Worm (Caenorhabditis elegans) whole organism, L4 larva: Measurements from ENCODE around the gene F10G2.2.
"Not testable (repeated sequence)": the region's sequence is repeated elsewhere in the genome, so short reads cannot be mapped to it uniquely, and the experiment has no call there.

ENCODE experiments used
- F49E8.2 ChIP-seq: sonication (generic microtip); optimal IDR thresholded peaks from 2 replicates; lab custom pipeline; 2016; ENCODE audit warnings: missing compliant biosample characterization, mild to moderate bottlenecking, missing genetic modification characterization, borderline replicate concordance
- R02D3.7 ChIP-seq: fragments of 150-350 bp; sonication (generic microtip); optimal IDR thresholded peaks from 3 replicates; lab custom pipeline; 2014; ENCODE audit warnings: missing biosample characterization, missing genetic modification characterization
- Y105C5A.15 ChIP-seq: fragments of 200-800 bp; sonication (Bioruptor generic); IDR thresholded peaks from 2 replicates; pipeline ENCODE4 v1.3.6; 2022; ENCODE audit warnings: missing genetic modification characterization, missing compliant biosample characterization
- Y75B8A.6 ChIP-seq: fragments of 200-800 bp; sonication (Bioruptor generic); IDR thresholded peaks from 2 replicates; pipeline ENCODE4 v1.3.6; 2022; ENCODE audit warnings: missing genetic modification reagents, missing genetic modification characterization, missing compliant biosample characterization
- aha-1 ChIP-seq: fragments of 150-350 bp; peaks from one replicate; lab custom pipeline; 2014; ENCODE audit warnings: missing biosample characterization, missing genetic modification characterization
- aly-2 ChIP-seq: sonication (generic microtip); optimal IDR thresholded peaks from 2 replicates; lab custom pipeline; 2018; ENCODE audit warnings: missing biosample characterization, missing genetic modification characterization
- arid-1 ChIP-seq: fragments of 200-800 bp; sonication (Bioruptor generic); conservative IDR thresholded peaks from 2 replicates; pipeline ENCODE4 v1.3.6; 2022; ENCODE audit warnings: missing genetic modification reagents, missing genetic modification characterization, missing compliant biosample characterization
- attf-4 ChIP-seq: sonication (generic microtip); optimal IDR thresholded peaks from 3 replicates; lab custom pipeline; 2017; ENCODE audit warnings: missing biosample characterization, missing genetic modification characterization
- ceh-44 ChIP-seq: fragments of 200-800 bp; sonication (Bioruptor generic); IDR thresholded peaks from 2 replicates; pipeline ENCODE4 v1.3.6; 2022; ENCODE audit warnings: missing genetic modification reagents, missing genetic modification characterization, missing compliant biosample characterization
- daf-8 ChIP-seq: fragments of 200-800 bp; sonication (Bioruptor generic); IDR thresholded peaks from 2 replicates; pipeline ENCODE4 v1.3.6; 2022; ENCODE audit warnings: missing genetic modification characterization, missing compliant biosample characterization
- dve-1 ChIP-seq: sonication (generic microtip); optimal IDR thresholded peaks from 2 replicates; lab custom pipeline; 2017; ENCODE audit warnings: antibody characterized with exemption, mild to moderate bottlenecking, missing genetic modification characterization, missing compliant biosample characterization; ENCODE audit not compliant: insufficient read depth
- egl-43 ChIP-seq: fragments of 200-800 bp; sonication (Bioruptor generic); IDR thresholded peaks from 2 replicates; pipeline ENCODE4 v1.3.6; 2022; ENCODE audit warnings: missing genetic modification reagents, missing genetic modification characterization, missing compliant biosample characterization
- fos-1 ChIP-seq: fragments of 150-350 bp; optimal IDR thresholded peaks from 2 replicates; lab custom pipeline; 2014; ENCODE audit warnings: missing biosample characterization, missing genetic modification characterization
- gei-8 ChIP-seq: fragments of 200-800 bp; sonication (Bioruptor generic); optimal IDR thresholded peaks from 2 replicates; lab custom pipeline; 2018; ENCODE audit warnings: mild to moderate bottlenecking, missing genetic modification characterization, missing compliant biosample characterization
- hmg-1.1 ChIP-seq: fragments of 200-800 bp; sonication (Bioruptor generic); IDR thresholded peaks from 2 replicates; pipeline ENCODE4 v1.3.6; 2022; ENCODE audit warnings: missing genetic modification reagents, missing genetic modification characterization, missing compliant biosample characterization
- jun-1 ChIP-seq: fragments of 150-350 bp; optimal IDR thresholded peaks from 2 replicates; lab custom pipeline; 2014; ENCODE audit warnings: missing biosample characterization, missing genetic modification reagents, missing genetic modification characterization
- lin-1 ChIP-seq: fragments of 200-800 bp; sonication (Bioruptor generic); IDR thresholded peaks from 2 replicates; pipeline ENCODE4 v1.3.6; 2022; ENCODE audit warnings: missing genetic modification reagents, missing genetic modification characterization, missing compliant biosample characterization
- lin-13 ChIP-seq: fragments of 150-350 bp; optimal IDR thresholded peaks from 2 replicates; lab custom pipeline; 2014; ENCODE audit warnings: missing biosample characterization, missing genetic modification reagents, missing genetic modification characterization
- lin-38 ChIP-seq: fragments of 200-800 bp; sonication (Bioruptor generic); IDR thresholded peaks from 2 replicates; pipeline ENCODE4 v1.3.6; 2022; ENCODE audit warnings: missing genetic modification reagents, missing genetic modification characterization, missing compliant biosample characterization
- lir-3 ChIP-seq: sonication (generic microtip); optimal IDR thresholded peaks from 2 replicates; lab custom pipeline; 2016; ENCODE audit warnings: mild to moderate bottlenecking, missing genetic modification characterization, missing compliant biosample characterization
- nhr-102 ChIP-seq: sonication (generic microtip); optimal IDR thresholded peaks from 2 replicates; lab custom pipeline; 2016; ENCODE audit warnings: mild to moderate bottlenecking, missing genetic modification characterization, moderate library complexity, missing compliant biosample characterization
- nhr-111 ChIP-seq: fragments of 200-800 bp; sonication (Bioruptor generic); optimal IDR thresholded peaks from 2 replicates; lab custom pipeline; 2018; ENCODE audit warnings: mild to moderate bottlenecking, missing genetic modification characterization, missing compliant biosample characterization
- nhr-237 ChIP-seq: sonication (generic microtip); optimal IDR thresholded peaks from 2 replicates; lab custom pipeline; 2017; ENCODE audit warnings: missing biosample characterization, missing genetic modification characterization
- nhr-42 ChIP-seq: fragments of 200-800 bp; sonication (Bioruptor generic); IDR thresholded peaks from 2 replicates; pipeline ENCODE4 v1.3.6; 2022; ENCODE audit warnings: missing genetic modification characterization, missing compliant biosample characterization
- nhr-6 ChIP-seq: fragments of 150-350 bp; optimal IDR thresholded peaks from 2 replicates; lab custom pipeline; 2014; ENCODE audit warnings: missing biosample characterization, missing genetic modification characterization
- nhr-76 ChIP-seq: fragments of 150-350 bp; optimal IDR thresholded peaks from 2 replicates; lab custom pipeline; 2014; ENCODE audit warnings: missing biosample characterization, missing genetic modification characterization
- nhr-77 ChIP-seq: fragments of 150-350 bp; optimal IDR thresholded peaks from 2 replicates; lab custom pipeline; 2014; ENCODE audit warnings: missing biosample characterization, missing genetic modification characterization
- sdz-12 ChIP-seq: fragments of 200-800 bp; sonication (Bioruptor generic); optimal IDR thresholded peaks from 2 replicates; lab custom pipeline; 2018; ENCODE audit warnings: mild to moderate bottlenecking, missing genetic modification characterization, missing compliant biosample characterization
- spr-1 ChIP-seq: sonication (generic microtip); optimal IDR thresholded peaks from 2 replicates; lab custom pipeline; 2016; ENCODE audit warnings: mild to moderate bottlenecking, missing genetic modification characterization, missing compliant biosample characterization
- tra-1 ChIP-seq: fragments of 200-800 bp; sonication (Bioruptor generic); IDR thresholded peaks from 2 replicates; pipeline ENCODE4 v1.3.6; 2022; ENCODE audit warnings: missing genetic modification reagents, missing genetic modification characterization, missing compliant biosample characterization
- unc-39 ChIP-seq: sonication (generic microtip); optimal IDR thresholded peaks from 2 replicates; lab custom pipeline; 2017; ENCODE audit warnings: missing biosample characterization, missing genetic modification characterization
- unc-62 ChIP-seq, 3 experiments: fragments of 150-350 bp in 1 of 3; sonication (generic microtip); optimal IDR thresholded peaks in 2 of 3; peaks in 1 of 3; 1 replicate in 1 of 3; 2 replicates in 2 of 3; lab custom pipeline; 2014 to 2017; ENCODE audit warnings: missing biosample characterization in 3 of 3, missing genetic modification characterization in 3 of 3, missing genetic modification reagents in 3 of 3, missing genotype in 1 of 3
- zfp-2 ChIP-seq: sonication (generic microtip); optimal IDR thresholded peaks from 2 replicates; lab custom pipeline; 2016; ENCODE audit warnings: mild to moderate bottlenecking, missing genetic modification characterization, missing compliant biosample characterization
- ztf-7 ChIP-seq: fragments of 150-350 bp; optimal IDR thresholded peaks from 2 replicates; lab custom pipeline; 2014; ENCODE audit warnings: missing biosample characterization, missing genetic modification characterization

F10G2.2 gene

ce11 chrV:7321915-7322314, 9.1 kb upstream of the F10G2.2 start, which contains the start of gene F10G2.10:
Gene F10G2.10 (plus strand): TSS chrV:7322215.
- TF ChIP-seq lir-3 = no peak
- TF ChIP-seq unc-62 (GFP tag; optimal IDR thresholded peaks at IDR 0.05 in 1 of 2; lab: Kevin White, UChicago) = peak in 1 of 2 experiments; percentile 39
- TF ChIP-seq unc-62 (tag; optimal IDR thresholded peaks at IDR 0.05; lab: Kevin White, UChicago) = no peak

DNA sequence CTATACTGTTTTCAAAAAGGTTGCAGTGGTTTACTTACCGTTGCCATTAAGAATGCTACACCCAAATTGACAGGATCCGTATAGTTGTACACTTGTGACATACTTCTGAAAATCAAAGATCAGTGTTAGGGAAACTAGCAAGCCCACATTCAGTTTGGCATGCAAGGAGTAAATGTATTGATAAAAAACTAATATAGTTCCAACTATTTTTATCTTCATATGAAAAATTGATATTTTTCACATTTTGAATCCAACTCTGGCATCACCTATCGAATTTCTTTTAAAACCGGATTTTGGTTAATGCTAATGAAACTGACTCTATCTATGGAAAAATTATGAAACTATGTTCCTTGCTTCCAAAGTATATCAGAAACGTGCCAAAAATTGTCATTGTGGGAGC, 5.7 kb upstream of the F10G2.2 start, which contains the start of gene srx-92:
srx-92 (minus strand) TSS at position 101 of the 400 bp plus-strand sequence.
- TF ChIP-seq lin-38 (GFP tag; lab: Robert Waterston, UW) (no peak), nhr-77 (no peak), egl-43 (GFP tag; lab: Robert Waterston, UW) (no peak), fos-1 (no peak), unc-39 (tag; lab: Kevin White, UChicago) (no peak)

ce11 chrV:7326928-7327327, 4.0 kb upstream of the F10G2.2 start, which contains the start of gene F10G2.4:
Gene F10G2.4 (plus strand): TSS chrV:7327228.
- no peak for TF ChIP-seq dve-1 (tag; lab: Kevin White, UChicago)
- no peak for TF ChIP-seq gei-8
- TF ChIP-seq lin-38 (GFP tag; lab: Robert Waterston, UW) = no peak
- TF ChIP-seq sdz-12 (GFP tag; lab: Kevin White, UChicago) = no peak
- no peak for TF ChIP-seq F49E8.2 (tag; lab: Kevin White, UChicago)
- no peak for TF ChIP-seq nhr-237
- no peak for TF ChIP-seq nhr-6 (tag; lab: Kevin White, UChicago)
- no peak for TF ChIP-seq arid-1 (GFP tag; lab: Robert Waterston, UW)
- TF ChIP-seq aly-2 (tag; lab: Kevin White, UChicago) = no peak
- no peak for TF ChIP-seq unc-39 (tag; lab: Kevin White, UChicago)
- no peak for TF ChIP-seq lin-1 (GFP tag; lab: Robert Waterston, UW)
- TF ChIP-seq hmg-1.1 = no peak
- no peak for TF ChIP-seq R02D3.7 (tag; lab: Kevin White, UChicago)
- TF ChIP-seq spr-1 = no peak
- no peak for TF ChIP-seq daf-8 (GFP tag; lab: Robert Waterston, UW)
- no peak for TF ChIP-seq zfp-2 (tag; lab: Kevin White, UChicago)
- TF ChIP-seq lin-13 = no peak
- no peak for TF ChIP-seq nhr-42 (GFP tag; lab: Robert Waterston, UW)
- TF ChIP-seq nhr-76 (tag; lab: Kevin White, UChicago) = no peak
- TF ChIP-seq nhr-111 (GFP tag; lab: Kevin White, UChicago) = no peak

DNA sequence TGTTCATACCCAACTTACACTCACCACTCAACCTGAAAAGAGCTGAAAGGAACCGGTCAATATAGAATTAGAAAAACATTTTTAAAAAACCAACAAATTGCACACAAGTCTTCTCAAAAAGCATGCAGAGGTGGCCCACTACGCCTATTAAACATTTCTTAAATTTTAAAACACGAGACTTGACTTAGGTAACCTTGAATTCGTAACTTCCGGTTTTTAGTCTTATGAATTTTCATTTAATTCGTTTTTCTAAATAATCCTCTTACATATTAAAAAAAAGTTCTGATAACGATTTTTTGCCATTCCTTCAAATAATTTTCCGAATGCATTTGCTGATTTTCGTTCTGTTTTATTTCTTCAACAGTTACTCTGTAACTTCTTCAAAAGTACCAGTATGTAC, 2.9 kb upstream of the F10G2.2 start, which contains the start of gene clec-7:
clec-7 (plus strand) TSS at position 301 of the 400 bp plus-strand sequence.
- TF ChIP-seq ceh-44 (GFP tag; lab: Robert Waterston, UW) = no peak
- no peak for TF ChIP-seq Y105C5A.15 (GFP tag; lab: Robert Waterston, UW)
- TF ChIP-seq unc-62 (GFP tag; optimal IDR thresholded peaks at IDR 0.05 in 1 of 2; lab: Kevin White, UChicago) = peak in 1 of 2 experiments; percentile 43
- no peak for TF ChIP-seq unc-62 (tag; optimal IDR thresholded peaks at IDR 0.05; lab: Kevin White, UChicago)
- no peak for TF ChIP-seq attf-4
- TF ChIP-seq tra-1 (GFP tag; lab: Robert Waterston, UW) = no peak
- no peak for TF ChIP-seq nhr-111 (GFP tag; lab: Kevin White, UChicago)

ce11 chrV:7332253-7332652, 1.3 kb downstream of the F10G2.2 start, which contains the start of gene F10G2.1:
Gene F10G2.1 (plus strand): TSS chrV:7332553.
- TF ChIP-seq unc-62 (GFP tag; optimal IDR thresholded peaks at IDR 0.05 in 1 of 2; lab: Kevin White, UChicago) (peak in 1 of 2 experiments; percentile 43), unc-62 (tag; optimal IDR thresholded peaks at IDR 0.05; lab: Kevin White, UChicago) (no peak), aha-1 (tag; lab: Kevin White, UChicago) (peak; percentile 72), Y75B8A.6 (GFP tag; lab: Robert Waterston, UW) (no peak)

DNA sequence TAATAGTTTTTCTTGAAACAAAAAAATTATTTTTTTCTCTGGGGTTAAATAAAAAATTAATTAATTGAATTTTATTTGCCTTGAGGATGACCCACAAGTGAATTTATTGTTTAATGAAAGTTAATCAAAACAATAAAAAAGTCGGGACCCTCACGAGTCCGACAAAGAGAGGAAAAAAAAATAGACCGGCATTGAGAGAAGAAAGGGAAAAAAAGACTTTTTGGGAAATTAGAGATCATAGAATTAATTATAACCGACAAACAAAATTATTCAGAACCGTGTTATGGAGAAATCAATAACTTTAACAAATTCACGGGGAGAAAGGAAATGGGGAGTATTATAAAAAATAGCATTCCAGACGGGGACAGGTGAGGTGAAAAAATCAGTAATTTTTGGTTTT, 6.2 kb downstream of the F10G2.2 start, which contains the start of gene F10G2.7:
F10G2.7 (minus strand) TSS at position 101 of the 400 bp plus-strand sequence.
- not testable (repeated sequence) for TF ChIP-seq ztf-7; jun-1 (tag; lab: Kevin White, UChicago); nhr-102
- TF ChIP-seq, all 104 proteins: peak for 0; not testable (repeated sequence) for 104
